Fruit fly (Drosophila melanogaster) whole organism, adult: ENCODE results near the gene Ac3.

ENCODE experiments used
- CG33017 ChIP-seq: fragments of 200-800 bp; sonication (Bioruptor generic); optimal IDR thresholded peaks from 2 replicates; lab custom pipeline; 2018; ENCODE audit warnings: missing biosample characterization, mild to moderate bottlenecking, missing genetic modification characterization, moderate library complexity
- CG5204 ChIP-seq: fragments of 200-800 bp; sonication (Bioruptor generic); optimal IDR thresholded peaks from 2 replicates; lab custom pipeline; 2016; ENCODE audit warnings: missing biosample characterization, missing genetic modification characterization
- Clk ChIP-seq: fragments of 200-800 bp; sonication (Bioruptor generic); optimal IDR thresholded peaks from 2 replicates; lab custom pipeline; 2017; ENCODE audit warnings: missing biosample characterization, missing genetic modification characterization
- Crg-1 ChIP-seq: fragments of 200-800 bp; sonication (Bioruptor generic); optimal IDR thresholded peaks from 2 replicates; lab custom pipeline; 2016; ENCODE audit warnings: missing biosample characterization, missing genetic modification characterization
- bab1 ChIP-seq: fragments of 200-800 bp; sonication (Bioruptor generic); optimal IDR thresholded peaks from 3 replicates; lab custom pipeline; 2019; ENCODE audit warnings: missing biosample characterization, mild to moderate bottlenecking, missing genetic modification characterization, moderate library complexity
- cic ChIP-seq: fragments of 200-800 bp; sonication (Bioruptor generic); optimal IDR thresholded peaks from 2 replicates; lab custom pipeline; 2017; ENCODE audit warnings: missing biosample characterization, mild to moderate bottlenecking, missing genetic modification characterization, moderate library complexity
- cnc ChIP-seq, 2 experiments: fragments of >200 bp; optimal IDR thresholded peaks; 2 replicates each; lab custom pipeline; 2017
- tj ChIP-seq: fragments of 200-800 bp; sonication (Bioruptor generic); optimal IDR thresholded peaks from 3 replicates; lab custom pipeline; 2017; ENCODE audit warnings: missing biosample characterization, mild to moderate bottlenecking, missing genetic modification characterization, moderate library complexity
- toe ChIP-seq: fragments of 200-800 bp; sonication (Bioruptor generic); optimal IDR thresholded peaks from 2 replicates; lab custom pipeline; 2016; ENCODE audit warnings: missing biosample characterization, missing genetic modification characterization

- TF ChIP-seq tj (peak; percentile 74), Crg-1 (GFP tag; lab: Kevin White, UChicago) (peak; percentile 79), CG33017 (tag; lab: Kevin White, UChicago) (peak; percentile 76), cnc (optimal IDR thresholded peaks at IDR 0.05; lab: Kevin White, UChicago) (peak; percentile 55 to 66), CG5204 (GFP tag; lab: Kevin White, UChicago) (peak; percentile 79), Clk (no peak), bab1 (peak; percentile 81), toe (GFP tag; lab: Kevin White, UChicago) (peak; percentile 41), cic (GFP tag; lab: Kevin White, UChicago) (peak; percentile 40)
Measured at dm6 chr2L:21681322-21682268, 49.2 kb downstream of the Ac3 start, which contains the start of gene eEF2.
